Fruit fly (Drosophila melanogaster) whole organism, embryonic: ENCODE data around the gene Sbf.

Experiments used
- Aef1 ChIP-seq: fragments of 200-800 bp; sonication (Bioruptor generic); IDR thresholded peaks from 3 replicates; pipeline ENCODE4 v1.3.6; 2022; ENCODE audit warnings: missing biosample characterization, missing genetic modification characterization
- CG11085 ChIP-seq: fragments of 200-800 bp; sonication (Bioruptor generic); IDR thresholded peaks from 2 replicates; pipeline ENCODE4 v1.3.6; 2022; ENCODE audit warnings: missing biosample characterization, missing genetic modification characterization
- CG12769 ChIP-seq: fragments of 200-800 bp; sonication (Bioruptor generic); optimal IDR thresholded peaks from 2 replicates; lab custom pipeline; 2019; ENCODE audit warnings: missing biosample characterization, mild to moderate bottlenecking, missing genetic modification characterization, moderate library complexity
- CG13624 ChIP-seq: fragments of 200-800 bp; sonication (Bioruptor generic); optimal IDR thresholded peaks from 2 replicates; lab custom pipeline; 2016; ENCODE audit warnings: missing biosample characterization, missing genetic modification characterization
- CG15514 ChIP-seq: fragments of 200-800 bp; sonication (Bioruptor generic); optimal IDR thresholded peaks from 3 replicates; lab custom pipeline; 2017; ENCODE audit warnings: missing biosample characterization, missing genetic modification characterization, mild to moderate bottlenecking, moderate library complexity, missing genetic modification reagents
- CG1647 ChIP-seq: fragments of 200-800 bp; sonication (Bioruptor generic); optimal IDR thresholded peaks from 3 replicates; lab custom pipeline; 2016; ENCODE audit warnings: missing biosample characterization, missing genetic modification characterization
- CG17361 ChIP-seq: fragments of 200-800 bp; sonication (Bioruptor generic); IDR thresholded peaks from 3 replicates; pipeline ENCODE4 v1.3.6; 2022; ENCODE audit warnings: missing biosample characterization, missing genetic modification characterization
- CG17385 ChIP-seq: fragments of 200-800 bp; sonication (Bioruptor generic); optimal IDR thresholded peaks from 3 replicates; lab custom pipeline; 2018; ENCODE audit warnings: missing biosample characterization, mild to moderate bottlenecking, missing genetic modification characterization
- CG18764 ChIP-seq: fragments of 200-800 bp; sonication (Bioruptor generic); optimal IDR thresholded peaks from 3 replicates; lab custom pipeline; 2016; ENCODE audit warnings: missing biosample characterization, missing genetic modification characterization
- CG2120 ChIP-seq: fragments of 200-800 bp; sonication (Bioruptor generic); optimal IDR thresholded peaks from 3 replicates; lab custom pipeline; 2016; ENCODE audit warnings: missing biosample characterization, missing genetic modification characterization
- CG2889 ChIP-seq: fragments of 200-800 bp; sonication (Bioruptor generic); IDR thresholded peaks from 3 replicates; pipeline ENCODE4 v1.3.6; 2022; ENCODE audit warnings: missing biosample characterization, missing genetic modification characterization
- CG31388 ChIP-seq: fragments of 200-800 bp; sonication (Bioruptor generic); optimal IDR thresholded peaks from 2 replicates; lab custom pipeline; 2016; ENCODE audit warnings: missing biosample characterization, missing genetic modification characterization
- CG4854 ChIP-seq: fragments of 200-800 bp; sonication (Bioruptor generic); optimal IDR thresholded peaks from 2 replicates; lab custom pipeline; 2016; ENCODE audit warnings: missing biosample characterization, missing genetic modification characterization, inconsistent platforms
- CG6813 ChIP-seq: fragments of 200-800 bp; sonication (Bioruptor generic); optimal IDR thresholded peaks from 2 replicates; lab custom pipeline; 2017; ENCODE audit warnings: missing biosample characterization, missing genetic modification characterization, mild to moderate bottlenecking, moderate library complexity, missing genetic modification reagents
- CG7271 ChIP-seq: fragments of 200-800 bp; sonication (Bioruptor generic); optimal IDR thresholded peaks from 2 replicates; lab custom pipeline; 2018; ENCODE audit warnings: missing biosample characterization, mild to moderate bottlenecking, missing genetic modification characterization, moderate library complexity
- CG7745 ChIP-seq: fragments of 200-800 bp; sonication (Bioruptor generic); optimal IDR thresholded peaks from 2 replicates; lab custom pipeline; 2018; ENCODE audit warnings: missing biosample characterization, mild to moderate bottlenecking, missing genetic modification characterization, moderate library complexity
- CG7928 ChIP-seq: fragments of 200-800 bp; sonication (Bioruptor generic); optimal IDR thresholded peaks from 2 replicates; lab custom pipeline; 2017; ENCODE audit warnings: missing biosample characterization, mild to moderate bottlenecking, missing genetic modification characterization
- CG8765 ChIP-seq: fragments of 200-800 bp; sonication (Bioruptor generic); IDR thresholded peaks from 2 replicates; pipeline ENCODE4 v1.3.6; 2022; ENCODE audit warnings: missing biosample characterization, missing genetic modification characterization
- CG9727 ChIP-seq: fragments of 200-800 bp; sonication (Bioruptor generic); optimal IDR thresholded peaks from 3 replicates; lab custom pipeline; 2017; ENCODE audit warnings: missing biosample characterization, mild to moderate bottlenecking, missing genetic modification characterization
- CG9797 ChIP-seq: fragments of 200-800 bp; sonication (Bioruptor generic); optimal IDR thresholded peaks from 3 replicates; lab custom pipeline; 2018; ENCODE audit warnings: missing biosample characterization, mild to moderate bottlenecking, missing genetic modification characterization
- CTCF ChIP-seq: fragments of 200-800 bp; sonication (Bioruptor generic); optimal IDR thresholded peaks from 2 replicates; lab custom pipeline; 2017; ENCODE audit warnings: missing biosample characterization, mild to moderate bottlenecking, missing genetic modification characterization, moderate library complexity
- Dip3 ChIP-seq: fragments of 200-800 bp; sonication (Bioruptor generic); optimal IDR thresholded peaks from 3 replicates; lab custom pipeline; 2016; ENCODE audit warnings: missing biosample characterization, missing genetic modification characterization
- Dp ChIP-seq: fragments of 200-800 bp; sonication (Bioruptor generic); optimal IDR thresholded peaks from 2 replicates; lab custom pipeline; 2018; ENCODE audit warnings: missing biosample characterization, mild to moderate bottlenecking, missing genetic modification characterization, moderate library complexity
- Hsf ChIP-seq: fragments of 200-800 bp; sonication (Bioruptor generic); optimal IDR thresholded peaks from 3 replicates; lab custom pipeline; 2016; ENCODE audit warnings: missing biosample characterization, missing genetic modification characterization
- Lpt ChIP-seq: fragments of >200 bp; optimal IDR thresholded peaks from 2 replicates; lab custom pipeline; 2018; ENCODE audit warnings: missing biosample characterization, missing genetic modification characterization
- Max ChIP-seq: fragments of 200-800 bp; sonication (Bioruptor generic); optimal IDR thresholded peaks from 2 replicates; lab custom pipeline; 2016; ENCODE audit warnings: missing biosample characterization, mild to moderate bottlenecking, missing genetic modification characterization
- Med ChIP-seq: fragments of 200-800 bp; sonication (Bioruptor generic); peaks from one replicate; lab custom pipeline; 2016; ENCODE audit warnings: missing biosample characterization, missing genetic modification characterization, mild to moderate bottlenecking, inconsistent platforms, moderate library complexity
- Myb ChIP-seq: fragments of 200-800 bp; sonication (Bioruptor generic); optimal IDR thresholded peaks from 2 replicates; lab custom pipeline; 2016; ENCODE audit warnings: missing biosample characterization, missing genetic modification characterization
- Nf-YB ChIP-seq: fragments of 200-800 bp; sonication (Bioruptor generic); optimal IDR thresholded peaks from 3 replicates; lab custom pipeline; 2019; ENCODE audit warnings: missing biosample characterization, mild to moderate bottlenecking, missing genetic modification characterization, moderate library complexity
- Nf-YC ChIP-seq: fragments of 200-800 bp; optimal IDR thresholded peaks from 3 replicates; lab custom pipeline; 2019; ENCODE audit warnings: missing biosample characterization, mild to moderate bottlenecking, missing genetic modification characterization, moderate library complexity
- Taf1 ChIP-seq: fragments of 200-800 bp; sonication (Bioruptor generic); IDR thresholded peaks from 2 replicates; pipeline ENCODE4 v1.3.6; 2022; ENCODE audit warnings: missing biosample characterization, missing genetic modification characterization
- Trl ChIP-seq, 3 experiments: fragments of >200 bp in 2 of 3; fragments of 200-800 bp in 1 of 3; sonication (Bioruptor generic) in 1 of 3; optimal IDR thresholded peaks; 2 replicates in 1 of 3; 3 replicates in 2 of 3; lab custom pipeline; 2016 to 2017; ENCODE audit warnings: missing biosample characterization in 1 of 3, missing genetic modification characterization in 1 of 3
- amos ChIP-seq: fragments of 200-800 bp; sonication (Bioruptor generic); IDR thresholded peaks from 2 replicates; pipeline ENCODE4 v1.3.6; 2022; ENCODE audit warnings: missing biosample characterization, missing genetic modification characterization; ENCODE audit not compliant: partially characterized antibody
- caup ChIP-seq: fragments of 200-800 bp; sonication (Bioruptor generic); optimal IDR thresholded peaks from 3 replicates; lab custom pipeline; 2017; ENCODE audit warnings: missing biosample characterization, mild to moderate bottlenecking, missing genetic modification characterization, moderate library complexity; ENCODE audit not compliant: severe bottlenecking
- cg ChIP-seq: fragments of 200-800 bp; sonication (Bioruptor generic); optimal IDR thresholded peaks from 3 replicates; lab custom pipeline; 2019; ENCODE audit warnings: missing biosample characterization, mild to moderate bottlenecking, missing genetic modification characterization, moderate library complexity
- cwo ChIP-seq: fragments of 200-800 bp; sonication (Bioruptor generic); optimal IDR thresholded peaks from 3 replicates; lab custom pipeline; 2017; ENCODE audit warnings: missing biosample characterization, missing genetic modification characterization, mild to moderate bottlenecking, moderate library complexity, missing genetic modification reagents
- klu ChIP-seq: fragments of 200-800 bp; sonication (Bioruptor generic); IDR thresholded peaks from 2 replicates; pipeline ENCODE4 v1.3.6; 2022; ENCODE audit warnings: missing biosample characterization, missing genetic modification characterization
- kni ChIP-seq: fragments of 200-800 bp; sonication (Bioruptor generic); optimal IDR thresholded peaks from 3 replicates; lab custom pipeline; 2017; ENCODE audit warnings: mild to moderate bottlenecking, missing biosample characterization, missing genetic modification reagents, missing genetic modification characterization
- knrl ChIP-seq: fragments of 200-800 bp; sonication (Bioruptor generic); IDR thresholded peaks from 3 replicates; pipeline ENCODE4 v1.3.6; 2022; ENCODE audit warnings: missing biosample characterization, missing genetic modification characterization; ENCODE audit not compliant: partially characterized antibody
- lbe ChIP-seq: fragments of 200-800 bp; sonication (Bioruptor generic); optimal IDR thresholded peaks from 2 replicates; lab custom pipeline; 2016; ENCODE audit warnings: missing biosample characterization, mild to moderate bottlenecking, missing genetic modification characterization
- onecut ChIP-seq: fragments of 200-800 bp; sonication (Bioruptor generic); IDR thresholded peaks from 2 replicates; pipeline ENCODE4 v1.3.6; 2022; ENCODE audit warnings: missing biosample characterization, missing genetic modification characterization
- pfk ChIP-seq: fragments of 200-800 bp; sonication (Bioruptor generic); optimal IDR thresholded peaks from 2 replicates; lab custom pipeline; 2018; ENCODE audit warnings: missing biosample characterization, mild to moderate bottlenecking, missing genetic modification characterization, moderate library complexity
- row ChIP-seq: fragments of 200-800 bp; sonication (Bioruptor generic); IDR thresholded peaks from 3 replicates; pipeline ENCODE4 v1.3.6; 2022; ENCODE audit warnings: missing biosample characterization, missing genetic modification characterization
- sd ChIP-seq: fragments of 200-800 bp; sonication (Bioruptor generic); optimal IDR thresholded peaks from 3 replicates; lab custom pipeline; 2018; ENCODE audit warnings: missing biosample characterization, mild to moderate bottlenecking, missing genetic modification characterization, moderate library complexity
- ssp ChIP-seq: fragments of 200-800 bp; sonication (Bioruptor generic); IDR thresholded peaks from 2 replicates; pipeline ENCODE4 v1.3.6; 2022; ENCODE audit warnings: missing biosample characterization, missing genetic modification characterization
- tin ChIP-seq: fragments of 200-800 bp; sonication (Bioruptor generic); optimal IDR thresholded peaks from 3 replicates; lab custom pipeline; 2016; ENCODE audit warnings: missing biosample characterization, missing genetic modification characterization
- tll ChIP-seq, 2 experiments: fragments of 200-800 bp in 1 of 2; fragments of >200 bp in 1 of 2; sonication (Bioruptor generic) in 1 of 2; optimal IDR thresholded peaks; 2 replicates each; lab custom pipeline; 2017 to 2019; ENCODE audit warnings: missing biosample characterization in 2 of 2, missing genetic modification characterization in 2 of 2, mild to moderate bottlenecking in 1 of 2, moderate library complexity in 1 of 2
- trh ChIP-seq: fragments of 200-800 bp; sonication (Bioruptor generic); optimal IDR thresholded peaks from 2 replicates; lab custom pipeline; 2016; ENCODE audit warnings: missing biosample characterization, missing genetic modification characterization
- tx ChIP-seq: fragments of 200-800 bp; sonication (Bioruptor generic); optimal IDR thresholded peaks from 2 replicates; lab custom pipeline; 2016; ENCODE audit warnings: missing biosample characterization, missing genetic modification characterization
- vvl ChIP-seq: fragments of 200-800 bp; sonication (Bioruptor generic); IDR thresholded peaks from 2 replicates; pipeline ENCODE4 v1.3.6; 2022; ENCODE audit warnings: missing biosample characterization, missing genetic modification characterization

Sbf gene

DNA sequence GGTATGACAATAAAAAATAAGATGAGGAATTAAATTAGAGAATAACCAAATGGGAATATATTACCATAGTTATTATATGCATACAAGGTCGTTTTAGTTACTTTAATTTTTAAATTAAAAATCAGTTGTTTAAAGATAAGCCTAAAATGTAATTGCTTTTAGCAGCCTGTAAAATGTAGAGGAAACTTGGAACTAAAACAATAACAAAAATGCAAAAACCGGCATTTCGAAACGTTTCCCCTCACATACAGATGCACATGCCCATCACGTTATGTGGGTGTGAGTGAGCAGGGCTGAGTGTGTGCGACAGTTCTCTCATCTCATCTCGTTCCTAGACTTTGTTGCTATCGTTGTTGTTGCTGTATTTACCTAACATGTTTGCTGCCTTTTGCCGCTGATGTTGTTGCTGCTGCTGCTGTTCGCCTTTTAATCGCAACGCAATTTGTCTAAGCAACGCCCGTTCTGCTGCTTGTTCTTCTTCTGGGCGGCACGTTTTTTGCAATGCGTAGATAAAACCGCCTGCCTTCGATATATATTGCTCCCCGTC lies 37.5 kb downstream of the Sbf start (continued):
- TF ChIP-seq cwo (peak; percentile 33), Aef1 (no peak), Med (GFP tag; lab: Kevin White, UChicago) (peak; percentile 64), vvl (GFP tag; lab: Robert Waterston, UW) (no peak), cg (GFP tag; lab: Kevin White, UChicago) (peak; percentile 90), Max (GFP tag; lab: Kevin White, UChicago) (peak; percentile 3), caup (GFP tag; lab: Kevin White, UChicago) (no peak), ssp (GFP tag; lab: Robert Waterston, UW) (no peak), Taf1 (GFP tag; lab: Robert Waterston, UW) (no peak), CG15514 (no peak), kni (GFP tag; lab: Kevin White, UChicago) (no peak), CG4854 (GFP tag; lab: Kevin White, UChicago) (no peak), tin (GFP tag; lab: Kevin White, UChicago) (no peak), CG13624 (peak; percentile 81), CG2120 (GFP tag; lab: Kevin White, UChicago) (no peak), Dip3 (GFP tag; lab: Kevin White, UChicago) (no peak), CG2889 (GFP tag; lab: Robert Waterston, UW) (no peak), Nf-YC (tag; lab: Kevin White, UChicago) (peak; percentile 0), CG9797 (GFP tag; lab: Kevin White, UChicago) (no peak), CG1647 (no peak), knrl (GFP tag; lab: Robert Waterston, UW) (no peak), CG6813 (GFP tag; lab: Kevin White, UChicago) (no peak), CG18764 (GFP tag; lab: Kevin White, UChicago) (no peak), Hsf (no peak), CG7271 (no peak), CG11085 (no peak), Trl (optimal IDR thresholded peaks at IDR 0.05; lab: Kevin White, UChicago) (peak in 1 of 2 experiments; percentile 39), Trl (GFP tag; optimal IDR thresholded peaks at IDR 0.05; lab: Kevin White, UChicago) (no peak), tll (GFP tag; optimal IDR thresholded peaks at IDR 0.05; lab: Kevin White, UChicago) (peak in 1 of 2 experiments; percentile 7), Myb (GFP tag; lab: Kevin White, UChicago) (no peak), CG8765 (GFP tag; lab: Robert Waterston, UW) (no peak), klu (GFP tag; lab: Robert Waterston, UW) (no peak), Dp (GFP tag; lab: Kevin White, UChicago) (no peak), lbe (no peak), pfk (GFP tag; lab: Kevin White, UChicago) (no peak), CG7928 (GFP tag; lab: Kevin White, UChicago) (no peak)
- TF ChIP-seq, all 482 proteins: peak for 15

DNA sequence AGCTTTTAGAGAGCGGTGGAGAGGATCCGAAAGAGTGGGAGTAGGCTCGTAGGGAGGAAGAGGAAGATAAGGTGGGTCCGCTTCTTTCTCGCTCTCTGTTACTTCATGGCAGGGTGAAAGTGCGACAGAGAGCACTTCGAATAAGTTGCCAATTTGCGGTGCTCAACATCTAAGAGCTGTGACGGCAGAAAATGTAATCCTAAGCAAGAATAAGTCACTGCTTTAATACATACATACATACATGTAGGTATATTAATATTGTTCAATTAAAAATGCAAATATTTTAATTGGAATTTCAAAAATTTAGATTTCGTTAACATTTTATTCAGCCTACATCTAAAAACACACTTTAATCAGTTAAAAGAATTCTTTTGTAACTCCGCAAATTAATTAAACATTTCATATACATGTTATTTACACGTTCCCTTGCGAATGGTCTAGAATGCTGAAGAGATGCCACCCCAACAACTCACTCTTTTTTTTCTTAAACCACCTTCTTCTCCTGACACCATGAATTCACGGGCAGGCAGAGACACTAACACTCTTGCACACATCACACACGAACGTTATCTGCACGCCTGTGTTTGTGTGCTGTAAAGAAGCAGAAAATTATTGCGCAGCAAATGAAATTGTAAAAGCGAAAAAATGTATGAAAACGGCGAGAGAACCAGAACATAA lies 38.1 kb downstream of the Sbf start:
- TF ChIP-seq trh (GFP tag; lab: Kevin White, UChicago) (no peak), CG17361 (no peak), CG7745 (peak; percentile 31), CG12769 (tag; lab: Kevin White, UChicago) (peak; percentile 41), CG9727 (GFP tag; lab: Kevin White, UChicago) (peak; percentile 25), sd (tag; lab: Kevin White, UChicago) (peak; percentile 63), CTCF (GFP tag; lab: Kevin White, UChicago) (no peak), lbe (peak; percentile 58), onecut (GFP tag; lab: Robert Waterston, UW) (peak; percentile 10; the same call in 1 of the 2 replicates), row (no peak), Lpt (no peak), CG31388 (GFP tag; lab: Kevin White, UChicago) (no peak), amos (GFP tag; lab: Robert Waterston, UW) (no peak), tx (GFP tag; lab: Kevin White, UChicago) (no peak), Nf-YB (GFP tag; lab: Kevin White, UChicago) (no peak), CG17385 (GFP tag; lab: Kevin White, UChicago) (peak; percentile 92)
